Worm (Caenorhabditis elegans) whole organism, late embryonic: ENCODE results near the gene nhr-211.

Source experiments
- C08G9.2 ChIP-seq: sonication (generic microtip); optimal IDR thresholded peaks from 2 replicates; lab custom pipeline; 2016; ENCODE audit warnings: mild to moderate bottlenecking, missing genetic modification characterization, moderate library complexity, missing compliant biosample characterization
- C38D4.7 ChIP-seq: fragments of 200-800 bp; sonication (Bioruptor generic); optimal IDR thresholded peaks from 2 replicates; lab custom pipeline; 2018; ENCODE audit warnings: mild to moderate bottlenecking, missing genetic modification characterization, moderate library complexity, missing compliant biosample characterization
- K09A11.1 ChIP-seq: sonication (generic microtip); optimal IDR thresholded peaks from 2 replicates; lab custom pipeline; 2017; ENCODE audit warnings: antibody characterized with exemption, mild to moderate bottlenecking, missing genetic modification characterization, missing compliant biosample characterization; ENCODE audit not compliant: insufficient read depth
- T23F11.4 ChIP-seq: fragments of 200-800 bp; sonication (Bioruptor generic); optimal IDR thresholded peaks from 2 replicates; lab custom pipeline; 2018; ENCODE audit warnings: mild to moderate bottlenecking, missing genetic modification characterization, missing compliant biosample characterization
- Y22D7AL.16 ChIP-seq: sonication (generic microtip); optimal IDR thresholded peaks from 2 replicates; lab custom pipeline; 2016; ENCODE audit warnings: missing genetic modification characterization, missing compliant biosample characterization
- ama-1 ChIP-seq: fragments of 150-350 bp; optimal IDR thresholded peaks from 2 replicates; lab custom pipeline; 2014
- ceh-14 ChIP-seq: sonication (generic microtip); optimal IDR thresholded peaks from 2 replicates; lab custom pipeline; 2016; ENCODE audit warnings: missing genotype, missing genetic modification characterization, missing compliant biosample characterization
- ceh-18 ChIP-seq: sonication (generic microtip); optimal IDR thresholded peaks from 2 replicates; lab custom pipeline; 2016; ENCODE audit warnings: missing genetic modification characterization, missing compliant biosample characterization
- ceh-19 ChIP-seq: fragments of 200-800 bp; sonication (Bioruptor generic); optimal IDR thresholded peaks from 2 replicates; lab custom pipeline; 2018; ENCODE audit warnings: mild to moderate bottlenecking, missing genetic modification characterization, missing compliant biosample characterization
- ceh-22 ChIP-seq: sonication (generic microtip); optimal IDR thresholded peaks from 2 replicates; lab custom pipeline; 2017; ENCODE audit warnings: missing biosample characterization, missing genetic modification characterization
- ceh-24 ChIP-seq: sonication (generic microtip); optimal IDR thresholded peaks from 2 replicates; lab custom pipeline; 2016; ENCODE audit warnings: mild to moderate bottlenecking, missing genetic modification characterization, missing compliant biosample characterization
- ceh-30 ChIP-seq: fragments of 150-350 bp; optimal IDR thresholded peaks from 2 replicates; lab custom pipeline; 2014; ENCODE audit warnings: missing biosample characterization, missing genetic modification characterization
- ceh-31 ChIP-seq: sonication (generic microtip); optimal IDR thresholded peaks from 2 replicates; lab custom pipeline; 2016; ENCODE audit warnings: missing genetic modification characterization, missing compliant biosample characterization
- ceh-45 ChIP-seq: fragments of 200-800 bp; sonication (Bioruptor generic); IDR thresholded peaks from 2 replicates; pipeline ENCODE4 v1.3.6; 2022; ENCODE audit warnings: missing genetic modification reagents, missing genetic modification characterization, missing compliant biosample characterization
- ceh-48 ChIP-seq: sonication (generic microtip); optimal IDR thresholded peaks from 2 replicates; lab custom pipeline; 2016; ENCODE audit warnings: missing genetic modification characterization, inconsistent platforms, missing compliant biosample characterization
- ceh-6 ChIP-seq: fragments of 200-800 bp; sonication (Bioruptor generic); optimal IDR thresholded peaks from 2 replicates; lab custom pipeline; 2018; ENCODE audit warnings: mild to moderate bottlenecking, missing genetic modification characterization, missing compliant biosample characterization
- elt-2 ChIP-seq: sonication (generic microtip); optimal IDR thresholded peaks from 2 replicates; lab custom pipeline; 2016; ENCODE audit warnings: missing genetic modification reagents, missing genetic modification characterization, missing compliant biosample characterization
- ets-4 ChIP-seq: sonication (generic microtip); optimal IDR thresholded peaks from 2 replicates; lab custom pipeline; 2016; ENCODE audit warnings: missing genetic modification characterization, missing compliant biosample characterization
- eyg-1 ChIP-seq: sonication (generic microtip); optimal IDR thresholded peaks from 2 replicates; lab custom pipeline; 2016; ENCODE audit warnings: missing genotype, missing genetic modification characterization, missing compliant biosample characterization
- fax-1 ChIP-seq: sonication (generic microtip); optimal IDR thresholded peaks from 2 replicates; lab custom pipeline; 2016; ENCODE audit warnings: missing genotype, missing genetic modification characterization, missing compliant biosample characterization
- fkh-10 ChIP-seq: fragments of 150-350 bp; optimal IDR thresholded peaks from 2 replicates; lab custom pipeline; 2014; ENCODE audit warnings: missing biosample characterization, missing genetic modification reagents, missing genetic modification characterization
- fkh-6 ChIP-seq: sonication (generic microtip); optimal IDR thresholded peaks from 2 replicates; lab custom pipeline; 2016; ENCODE audit warnings: missing genetic modification characterization, missing compliant biosample characterization
- hlh-13 ChIP-seq: fragments of 200-800 bp; sonication (Bioruptor generic); optimal IDR thresholded peaks from 2 replicates; lab custom pipeline; 2018; ENCODE audit warnings: mild to moderate bottlenecking, missing genetic modification characterization, missing compliant biosample characterization
- hlh-15 ChIP-seq: sonication (generic microtip); optimal IDR thresholded peaks from 2 replicates; lab custom pipeline; 2016; ENCODE audit warnings: missing genetic modification characterization, missing compliant biosample characterization
- hlh-30 ChIP-seq: sonication (generic microtip); optimal IDR thresholded peaks from 2 replicates; lab custom pipeline; 2017; ENCODE audit warnings: antibody characterized with exemption, missing genetic modification characterization, missing compliant biosample characterization; ENCODE audit not compliant: insufficient read depth
- lim-6 ChIP-seq: sonication (generic microtip); optimal IDR thresholded peaks from 2 replicates; lab custom pipeline; 2016; ENCODE audit warnings: missing genetic modification characterization, missing compliant biosample characterization
- lin-11 ChIP-seq: fragments of 200-800 bp; sonication (Bioruptor generic); optimal IDR thresholded peaks from 2 replicates; lab custom pipeline; 2018; ENCODE audit warnings: mild to moderate bottlenecking, missing genetic modification characterization, missing compliant biosample characterization
- madf-2 ChIP-seq: sonication (generic microtip); optimal IDR thresholded peaks from 2 replicates; lab custom pipeline; 2017; ENCODE audit warnings: missing genetic modification characterization, missing compliant biosample characterization
- mec-3 ChIP-seq: sonication (generic microtip); optimal IDR thresholded peaks from 2 replicates; lab custom pipeline; 2016; ENCODE audit warnings: borderline replicate concordance, missing genetic modification characterization, missing compliant biosample characterization
- nhr-232 ChIP-seq: sonication (generic microtip); optimal IDR thresholded peaks from 2 replicates; lab custom pipeline; 2016; ENCODE audit warnings: missing genetic modification characterization, missing compliant biosample characterization
- npax-4 ChIP-seq: sonication (generic microtip); optimal IDR thresholded peaks from 2 replicates; lab custom pipeline; 2016; ENCODE audit warnings: missing genetic modification characterization, missing compliant biosample characterization
- odd-2 ChIP-seq: sonication (generic microtip); optimal IDR thresholded peaks from 2 replicates; lab custom pipeline; 2017; ENCODE audit warnings: antibody characterized with exemption, mild to moderate bottlenecking, missing genetic modification characterization, missing compliant biosample characterization
- pag-3 ChIP-seq: sonication (generic microtip); optimal IDR thresholded peaks from 2 replicates; lab custom pipeline; 2016; ENCODE audit warnings: missing compliant biosample characterization, missing genetic modification characterization, borderline replicate concordance
- pha-4 ChIP-seq: fragments of 150-350 bp; optimal IDR thresholded peaks from 2 replicates; lab custom pipeline; 2018; ENCODE audit warnings: missing biosample characterization, missing genetic modification reagents, missing genetic modification characterization
- pqm-1 ChIP-seq: sonication (generic microtip); optimal IDR thresholded peaks from 2 replicates; lab custom pipeline; 2016; ENCODE audit warnings: missing genetic modification characterization, missing compliant biosample characterization
- pros-1 ChIP-seq: fragments of 150-350 bp; optimal IDR thresholded peaks from 2 replicates; lab custom pipeline; 2014; ENCODE audit warnings: missing biosample characterization, missing genetic modification reagents, missing genetic modification characterization
- sdc-2 ChIP-seq: sonication (generic microtip); optimal IDR thresholded peaks from 2 replicates; lab custom pipeline; 2016; ENCODE audit warnings: missing genotype, missing genetic modification characterization, missing compliant biosample characterization
- tbx-2 ChIP-seq: sonication (generic microtip); optimal IDR thresholded peaks from 2 replicates; lab custom pipeline; 2016; ENCODE audit warnings: missing genetic modification characterization, missing compliant biosample characterization
- ttx-3 ChIP-seq: sonication (generic microtip); optimal IDR thresholded peaks from 2 replicates; lab custom pipeline; 2016; ENCODE audit warnings: missing genetic modification reagents, missing genetic modification characterization, missing compliant biosample characterization
- unc-42 ChIP-seq: sonication (generic microtip); optimal IDR thresholded peaks from 2 replicates; lab custom pipeline; 2016; ENCODE audit warnings: missing genotype, missing genetic modification characterization, missing compliant biosample characterization
- unc-55 ChIP-seq: sonication (generic microtip); optimal IDR thresholded peaks from 2 replicates; lab custom pipeline; 2017; ENCODE audit warnings: missing biosample characterization, missing genetic modification reagents, missing genetic modification characterization
- unc-86 ChIP-seq: sonication (generic microtip); optimal IDR thresholded peaks from 2 replicates; lab custom pipeline; 2016; ENCODE audit warnings: missing genetic modification characterization, missing compliant biosample characterization
- zip-5 ChIP-seq: sonication (generic microtip); optimal IDR thresholded peaks from 2 replicates; lab custom pipeline; 2016; ENCODE audit warnings: missing genetic modification characterization, missing compliant biosample characterization

Gene nhr-211

ce11 chrV:462263-462662, 24.5 kb upstream of the nhr-211 start, which contains the start of gene nhr-202:
Gene nhr-202 (plus strand): TSS chrV:462588.
- TF ChIP-seq hlh-15 (tag; lab: Kevin White, UChicago): no peak
- no peak for TF ChIP-seq tbx-2 (tag; lab: Kevin White, UChicago)
- TF ChIP-seq ceh-19 (GFP tag; lab: Kevin White, UChicago): no peak

ce11 chrV:464800-465199, 22.0 kb upstream of the nhr-211 start, which contains the start of gene nhr-201:
Gene nhr-201 (plus strand): TSS chrV:464828.
- TF ChIP-seq sdc-2 (tag; lab: Kevin White, UChicago): no peak
- no peak for TF ChIP-seq C38D4.7 (GFP tag; lab: Kevin White, UChicago)
- no peak for TF ChIP-seq tbx-2 (tag; lab: Kevin White, UChicago)
- no peak for TF ChIP-seq pros-1 (tag; lab: Kevin White, UChicago)
- no peak for TF ChIP-seq ceh-22 (tag; lab: Kevin White, UChicago)
- TF ChIP-seq ceh-6: no peak
- no peak for TF ChIP-seq npax-4
- no peak for TF ChIP-seq hlh-30 (tag; lab: Kevin White, UChicago)
- no peak for TF ChIP-seq fax-1 (tag; lab: Kevin White, UChicago)
- TF ChIP-seq Y22D7AL.16 (tag; lab: Kevin White, UChicago): no peak
- TF ChIP-seq, all 69 proteins: peak for 0

- no peak for TF ChIP-seq pha-4
- TF ChIP-seq ttx-3 (tag; lab: Kevin White, UChicago): no peak
- TF ChIP-seq sdc-2 (tag; lab: Kevin White, UChicago): no peak
- no peak for TF ChIP-seq nhr-232 (tag; lab: Kevin White, UChicago)
- no peak for TF ChIP-seq ceh-18 (tag; lab: Kevin White, UChicago)
- no peak for TF ChIP-seq ets-4 (tag; lab: Kevin White, UChicago)
- TF ChIP-seq ceh-22 (tag; lab: Kevin White, UChicago): no peak
- TF ChIP-seq unc-42 (tag; lab: Kevin White, UChicago): no peak
- no peak for TF ChIP-seq Y22D7AL.16 (tag; lab: Kevin White, UChicago)
- no peak for TF ChIP-seq pqm-1
- no peak for TF ChIP-seq fkh-6 (tag; lab: Kevin White, UChicago)
- TF ChIP-seq ceh-6: no peak
- TF ChIP-seq fkh-10 (GFP tag; lab: Kevin White, UChicago): no peak
- no peak for TF ChIP-seq C38D4.7 (GFP tag; lab: Kevin White, UChicago)
- no peak for TF ChIP-seq zip-5 (tag; lab: Kevin White, UChicago)
- no peak for TF ChIP-seq madf-2 (tag; lab: Kevin White, UChicago)
- no peak for TF ChIP-seq elt-2
Measured at ce11 chrV:465355-465754, 21.4 kb upstream of the nhr-211 start.

- no peak for TF ChIP-seq hlh-13 (GFP tag; lab: Kevin White, UChicago)
- TF ChIP-seq unc-55 (GFP tag; lab: Kevin White, UChicago): no peak
- no peak for TF ChIP-seq lin-11 (tag; lab: Kevin White, UChicago)
- no peak for TF ChIP-seq hlh-30 (tag; lab: Kevin White, UChicago)
- no peak for TF ChIP-seq ttx-3 (tag; lab: Kevin White, UChicago)
- TF ChIP-seq madf-2 (tag; lab: Kevin White, UChicago): no peak
- TF ChIP-seq eyg-1 (tag; lab: Kevin White, UChicago): no peak
- no peak for TF ChIP-seq ceh-48 (tag; lab: Kevin White, UChicago)
- TF ChIP-seq ceh-6: no peak
- TF ChIP-seq ceh-31 (tag; lab: Kevin White, UChicago): no peak
- no peak for TF ChIP-seq lim-6 (tag; lab: Kevin White, UChicago)
- TF ChIP-seq ama-1 (lab: Kevin White, UChicago): no peak
- TF ChIP-seq odd-2 (tag; lab: Kevin White, UChicago): no peak
Measured at ce11 chrV:467507-467906, 19.3 kb upstream of the nhr-211 start.

ce11 chrV:468460-468859, 18.3 kb upstream of the nhr-211 start, which contains the start of gene srbc-57:
Gene srbc-57 (minus strand): TSS chrV:468560.
- TF ChIP-seq ceh-48 (tag; lab: Kevin White, UChicago): no peak
- no peak for TF ChIP-seq mec-3
- no peak for TF ChIP-seq sdc-2 (tag; lab: Kevin White, UChicago)
- no peak for TF ChIP-seq elt-2
- TF ChIP-seq T23F11.4: no peak
- no peak for TF ChIP-seq pqm-1
- TF ChIP-seq ceh-45 (GFP tag; lab: Robert Waterston, UW): no peak
- no peak for TF ChIP-seq ceh-6
- TF ChIP-seq pag-3 (tag; lab: Kevin White, UChicago): no peak
- TF ChIP-seq ceh-14: no peak
- no peak for TF ChIP-seq ceh-30
- TF ChIP-seq hlh-15 (tag; lab: Kevin White, UChicago): no peak
- TF ChIP-seq pros-1 (tag; lab: Kevin White, UChicago): no peak
- TF ChIP-seq C08G9.2 (tag; lab: Kevin White, UChicago): no peak
- TF ChIP-seq unc-42 (tag; lab: Kevin White, UChicago): no peak
- no peak for TF ChIP-seq fax-1 (tag; lab: Kevin White, UChicago)
- no peak for TF ChIP-seq K09A11.1 (tag; lab: Kevin White, UChicago)
- no peak for TF ChIP-seq ceh-31 (tag; lab: Kevin White, UChicago)
- no peak for TF ChIP-seq ceh-24 (tag; lab: Kevin White, UChicago)
- no peak for TF ChIP-seq unc-86 (tag; lab: Kevin White, UChicago)
